Worm (Caenorhabditis elegans): ENCODE measurements around the gene F59B10.4.

Gene F59B10.4

ce11 chrII:10537988-10538387 lies 19.1 kb upstream of the F59B10.4 start (continued):
- peak; percentile 69; the same call in 1 of the 2 replicates for TF ChIP-seq bed-2 (GFP tag; IDR thresholded peaks at IDR 0.05)
- peak in 1 of 2 experiments; percentile 24 for TF ChIP-seq let-607 (tag; optimal IDR thresholded peaks at IDR 0.05)
- 0 out of 2 replicates have a peak, but pooled peaks have one; percentile 40 for TF ChIP-seq sea-2 (GFP tag; IDR thresholded peaks at IDR 0.05)
- TF ChIP-seq lin-54 (GFP tag; optimal IDR thresholded peaks at IDR 0.05) = peak; percentile 35
- peak; percentile 41; the same call in 1 of the 2 replicates for TF ChIP-seq madf-6 (GFP tag; IDR thresholded peaks at IDR 0.05)
- TF ChIP-seq madf-10 (tag; optimal IDR thresholded peaks at IDR 0.05) = no peak
- peak; percentile 70; the same call in 1 of the 2 replicates for TF ChIP-seq let-526 (GFP tag; IDR thresholded peaks at IDR 0.05)
- TF ChIP-seq tlf-1 (GFP tag; optimal IDR thresholded peaks at IDR 0.05) = no peak
- no peak for TF ChIP-seq ceh-79 (tag; optimal IDR thresholded peaks at IDR 0.05)
- TF ChIP-seq F49E8.2 (tag; optimal IDR thresholded peaks at IDR 0.05; ENCODE audit: insufficient read depth) = peak; percentile 39
- TF ChIP-seq lsl-1 (GFP tag; optimal IDR thresholded peaks at IDR 0.05) = peak; percentile 4
- peak; percentile 19 to 45 for TF ChIP-seq rec-8 (tag; optimal IDR thresholded peaks at IDR 0.05)
- TF ChIP-seq D2030.7 (GFP tag; IDR thresholded peaks at IDR 0.05) = peak; percentile 45
- TF ChIP-seq unc-130 (GFP tag; optimal IDR thresholded peaks at IDR 0.05) = peak; percentile 80
- TF ChIP-seq athp-1 (tag; optimal IDR thresholded peaks at IDR 0.05) = peak; percentile 31
- TF ChIP-seq ZK185.1 (tag; optimal IDR thresholded peaks at IDR 0.05; ENCODE audit: poor library complexity, severe bottlenecking) = peak; percentile 73
- TF ChIP-seq unc-62 (GFP tag; optimal IDR thresholded peaks at IDR 0.05) = no peak
- no peak for TF ChIP-seq B0019.2 (GFP tag; conservative IDR thresholded peaks at IDR 0.05)
- TF ChIP-seq ztf-28 (GFP tag; IDR thresholded peaks at IDR 0.05) = 0 out of 2 replicates have a peak, but pooled peaks have one; percentile 46
- TF ChIP-seq cebp-1 (GFP tag; IDR thresholded peaks at IDR 0.05) = no peak
- peak; percentile 15 for TF ChIP-seq cebp-1 (tag; optimal IDR thresholded peaks at IDR 0.05)

ce11 chrII:10537571-10537970 lies 18.7 kb upstream of the F59B10.4 start, which contains the start of gene R166.2:
Gene R166.2, minus strand, starts transcription at chrII:10537671.
- TF ChIP-seq hrde-1 (tag; optimal IDR thresholded peaks at IDR 0.05; ENCODE audit: borderline replicate concordance) (no peak), aptf-2 (GFP tag; conservative IDR thresholded peaks at IDR 0.05) (no peak), lsl-1 (GFP tag; optimal IDR thresholded peaks at IDR 0.05) (no peak), snpc-1.3 (tag; optimal IDR thresholded peaks at IDR 0.05; ENCODE audit: insufficient read depth) (no peak), hmg-20 (GFP tag; IDR thresholded peaks at IDR 0.05) (no peak), let-607 (tag; optimal IDR thresholded peaks at IDR 0.05) (no peak), lir-1 (GFP tag; conservative IDR thresholded peaks at IDR 0.05) (no peak), egl-18 (GFP tag; IDR thresholded peaks at IDR 0.05) (no peak), nfya-1 (tag; optimal IDR thresholded peaks at IDR 0.05; ENCODE audit: borderline replicate concordance, insufficient read depth) (no peak), sdz-38 (tag; optimal IDR thresholded peaks at IDR 0.05) (no peak), pbrm-1 (GFP tag; IDR thresholded peaks at IDR 0.05) (no peak), lag-1 (GFP tag; IDR thresholded peaks at IDR 0.05) (no peak), nfya-2 (GFP tag; IDR thresholded peaks at IDR 0.05) (no peak), nhr-27 (tag; optimal IDR thresholded peaks at IDR 0.05) (no peak), ztf-26 (tag; optimal IDR thresholded peaks at IDR 0.05) (no peak), die-1 (tag; optimal IDR thresholded peaks at IDR 0.05) (no peak)

- TF ChIP-seq dox-1 (GFP tag; IDR thresholded peaks at IDR 0.05) (no peak), lin-26 (GFP tag; IDR thresholded peaks at IDR 0.05) (0 out of 2 replicates have a peak, but pooled peaks have one; percentile 10), sdz-38 (tag; optimal IDR thresholded peaks at IDR 0.05) (no peak), B0019.2 (GFP tag; conservative IDR thresholded peaks at IDR 0.05) (no peak), F33H1.4 (GFP tag; IDR thresholded peaks at IDR 0.05) (no peak), F57C9.4 (tag; optimal IDR thresholded peaks at IDR 0.05) (no peak)
Observed at ce11 chrII:10533985-10534384, 15.1 kb upstream of the F59B10.4 start.
